Worm (Caenorhabditis elegans) whole organism, early embryonic: ENCODE measurements around the gene rha-1.

Source experiments
- B0310.2 ChIP-seq: sonication (generic microtip); optimal IDR thresholded peaks from 2 replicates; lab custom pipeline; 2016; ENCODE audit warnings: mild to moderate bottlenecking, missing genetic modification characterization, missing compliant biosample characterization
- F13C5.2 ChIP-seq: sonication (generic microtip); optimal IDR thresholded peaks from 2 replicates; lab custom pipeline; 2017; ENCODE audit warnings: mild to moderate bottlenecking, missing genetic modification characterization, inconsistent platforms, missing compliant biosample characterization
- aly-1 ChIP-seq: sonication (generic microtip); optimal IDR thresholded peaks from 2 replicates; lab custom pipeline; 2016; ENCODE audit warnings: missing genetic modification characterization, missing compliant biosample characterization
- ama-1 ChIP-seq: fragments of 150-350 bp; optimal IDR thresholded peaks from 2 replicates; lab custom pipeline; 2014
- ceh-13 ChIP-seq: fragments of 200-800 bp; sonication (Bioruptor generic); optimal IDR thresholded peaks from 2 replicates; lab custom pipeline; 2018; ENCODE audit warnings: mild to moderate bottlenecking, missing genetic modification characterization, missing compliant biosample characterization
- ceh-36 ChIP-seq: sonication (generic microtip); optimal IDR thresholded peaks from 2 replicates; lab custom pipeline; 2016; ENCODE audit warnings: missing genetic modification characterization, inconsistent platforms, missing compliant biosample characterization
- ets-7 ChIP-seq: sonication (generic microtip); optimal IDR thresholded peaks from 2 replicates; lab custom pipeline; 2016; ENCODE audit warnings: missing genotype, missing genetic modification characterization, missing compliant biosample characterization
- flt-1 ChIP-seq: fragments of 200-800 bp; sonication (Bioruptor generic); IDR thresholded peaks from 2 replicates; pipeline ENCODE4 v1.3.6; 2022; ENCODE audit warnings: missing genetic modification characterization, missing compliant biosample characterization
- hmbx-1 ChIP-seq: sonication (generic microtip); optimal IDR thresholded peaks from 2 replicates; lab custom pipeline; 2016; ENCODE audit warnings: mild to moderate bottlenecking, missing genetic modification characterization, missing compliant biosample characterization
- hmg-4 ChIP-seq: fragments of 200-800 bp; sonication (Bioruptor generic); optimal IDR thresholded peaks from 2 replicates; lab custom pipeline; 2018; ENCODE audit warnings: mild to moderate bottlenecking, missing genetic modification characterization, missing compliant biosample characterization
- hnd-1 ChIP-seq: sonication (generic microtip); optimal IDR thresholded peaks from 2 replicates; lab custom pipeline; 2016; ENCODE audit warnings: missing genetic modification characterization, missing compliant biosample characterization
- pes-1 ChIP-seq: fragments of 200-800 bp; sonication (Bioruptor generic); IDR thresholded peaks from 2 replicates; pipeline ENCODE4 v1.3.6; 2022; ENCODE audit warnings: missing genetic modification reagents, missing genetic modification characterization, missing compliant biosample characterization
- scrt-1 ChIP-seq: fragments of 200-800 bp; sonication (Bioruptor generic); IDR thresholded peaks from 2 replicates; pipeline ENCODE4 v1.3.6; 2022; ENCODE audit warnings: missing genetic modification characterization, missing compliant biosample characterization
- sea-1 ChIP-seq: fragments of 200-800 bp; sonication (Bioruptor generic); conservative IDR thresholded peaks from 2 replicates; pipeline ENCODE4 v1.3.6; 2022; ENCODE audit warnings: missing genetic modification characterization, missing compliant biosample characterization
- tbx-11 ChIP-seq: fragments of 200-800 bp; sonication (Bioruptor generic); IDR thresholded peaks from 2 replicates; pipeline ENCODE4 v1.3.6; 2022; ENCODE audit warnings: missing genetic modification characterization, missing compliant biosample characterization
- tbx-37 ChIP-seq: fragments of 200-800 bp; sonication (Bioruptor generic); conservative IDR thresholded peaks from 2 replicates; pipeline ENCODE4 v1.3.6; 2022; ENCODE audit warnings: missing genetic modification reagents, missing genetic modification characterization, missing compliant biosample characterization
- tra-4 ChIP-seq: sonication (generic microtip); optimal IDR thresholded peaks from 2 replicates; lab custom pipeline; 2017; ENCODE audit warnings: missing genetic modification characterization, missing compliant biosample characterization

Gene rha-1

DNA sequence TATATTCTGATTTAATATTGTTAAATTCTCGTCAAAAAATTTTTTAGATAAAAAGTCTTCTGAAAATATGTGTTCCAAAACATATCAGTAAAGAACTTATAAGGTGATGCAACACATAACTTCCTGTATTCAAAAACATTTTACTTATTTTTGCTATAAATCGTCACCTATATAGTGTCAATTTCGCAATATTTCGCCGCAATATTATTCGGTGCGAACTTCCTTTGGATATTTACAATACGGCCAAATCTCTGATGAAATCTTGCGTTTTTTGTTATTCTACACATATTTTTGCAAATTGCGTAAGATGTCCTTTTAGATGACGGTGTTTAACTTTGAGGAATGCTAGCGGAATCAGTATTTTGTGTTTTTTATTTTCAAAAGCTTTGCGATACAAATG, 38.0 kb upstream of the rha-1 start:
- TF ChIP-seq ama-1 (lab: Kevin White, UChicago) (no peak), tbx-37 (no peak), ceh-36 (tag; lab: Kevin White, UChicago) (no peak), F13C5.2 (tag; lab: Kevin White, UChicago) (no peak), flt-1 (no peak), scrt-1 (GFP tag; lab: Robert Waterston, UW) (no peak), tbx-11 (no peak), hmg-4 (GFP tag; lab: Kevin White, UChicago) (no peak), B0310.2 (tag; lab: Kevin White, UChicago) (no peak), sea-1 (GFP tag; lab: Robert Waterston, UW) (no peak), pes-1 (GFP tag; lab: Robert Waterston, UW) (no peak), ets-7 (no peak), hmbx-1 (tag; lab: Kevin White, UChicago) (no peak), aly-1 (tag; lab: Kevin White, UChicago) (no peak), tra-4 (no peak), ceh-13 (GFP tag; lab: Kevin White, UChicago) (no peak), hnd-1 (no peak)

DNA sequence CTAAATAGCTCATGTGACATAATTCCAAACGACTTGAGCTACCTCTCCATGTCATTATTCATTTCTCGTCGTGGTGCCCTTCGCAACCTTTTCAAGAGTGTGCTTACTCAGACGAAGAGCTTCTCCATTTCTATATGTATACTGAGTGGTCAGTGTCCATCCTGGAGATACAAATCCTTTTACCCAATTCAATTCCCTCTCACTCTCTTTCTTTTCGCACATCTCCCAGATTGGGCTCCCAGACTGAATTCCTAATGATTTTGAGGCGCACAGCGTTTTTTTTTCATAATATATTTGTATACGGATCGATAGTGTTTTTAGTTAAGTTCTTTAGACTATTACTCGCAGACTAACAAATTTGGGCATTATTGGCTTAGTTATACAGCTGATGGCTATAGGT, 37.5 kb upstream of the rha-1 start:
- TF ChIP-seq F13C5.2 (tag; lab: Kevin White, UChicago): no peak
- TF ChIP-seq ceh-13 (GFP tag; lab: Kevin White, UChicago): no peak
- no peak for TF ChIP-seq ceh-36 (tag; lab: Kevin White, UChicago)
- no peak for TF ChIP-seq tbx-37
- no peak for TF ChIP-seq pes-1 (GFP tag; lab: Robert Waterston, UW)
- no peak for TF ChIP-seq hmbx-1 (tag; lab: Kevin White, UChicago)
- TF ChIP-seq sea-1 (GFP tag; lab: Robert Waterston, UW): no peak
- TF ChIP-seq ama-1 (lab: Kevin White, UChicago): no peak
- TF ChIP-seq tra-4: no peak
- no peak for TF ChIP-seq ets-7
- no peak for TF ChIP-seq aly-1 (tag; lab: Kevin White, UChicago)
- TF ChIP-seq tbx-11: no peak
- TF ChIP-seq scrt-1 (GFP tag; lab: Robert Waterston, UW): no peak
- TF ChIP-seq flt-1: no peak

- TF ChIP-seq hnd-1 (no peak), hmbx-1 (tag; lab: Kevin White, UChicago) (no peak)
These were observed 36.9 kb upstream of the rha-1 start for ce11 chrII:8920315-8920714.

DNA sequence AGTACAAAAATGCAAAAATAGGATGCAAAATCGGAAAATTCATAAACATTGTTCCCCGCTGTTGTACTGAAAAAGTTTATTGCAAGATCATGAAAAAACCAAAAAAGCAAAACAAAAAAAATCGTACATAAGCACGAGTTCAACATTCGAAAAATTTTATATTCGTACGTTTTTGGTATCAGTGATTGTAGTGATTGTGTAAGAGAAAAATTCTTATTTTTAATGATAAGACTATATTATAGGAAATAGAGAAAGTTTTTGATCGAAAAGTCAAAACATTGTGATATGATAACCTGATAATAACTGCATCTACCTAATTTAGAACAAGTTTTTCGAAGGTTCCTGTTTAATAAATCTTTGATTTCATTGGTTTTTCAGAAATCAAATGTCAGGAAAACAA, 33.9 kb upstream of the rha-1 start:
- no peak for TF ChIP-seq hmbx-1 (tag; lab: Kevin White, UChicago)
- no peak for TF ChIP-seq aly-1 (tag; lab: Kevin White, UChicago)

ce11 chrII:8916656-8917055, 33.2 kb upstream of the rha-1 start:
- TF ChIP-seq B0310.2 (tag; lab: Kevin White, UChicago): no peak
- TF ChIP-seq ets-7: no peak
- TF ChIP-seq flt-1: no peak
- TF ChIP-seq F13C5.2 (tag; lab: Kevin White, UChicago): no peak
- no peak for TF ChIP-seq hmg-4 (GFP tag; lab: Kevin White, UChicago)
- no peak for TF ChIP-seq tra-4
- TF ChIP-seq ceh-36 (tag; lab: Kevin White, UChicago): no peak
- TF ChIP-seq hmbx-1 (tag; lab: Kevin White, UChicago): no peak
- no peak for TF ChIP-seq ama-1 (lab: Kevin White, UChicago)
- no peak for TF ChIP-seq hnd-1
- no peak for TF ChIP-seq sea-1 (GFP tag; lab: Robert Waterston, UW)
- TF ChIP-seq ceh-13 (GFP tag; lab: Kevin White, UChicago): no peak
- no peak for TF ChIP-seq tbx-11
- TF ChIP-seq tbx-37: no peak
- TF ChIP-seq aly-1 (tag; lab: Kevin White, UChicago): no peak
- TF ChIP-seq pes-1 (GFP tag; lab: Robert Waterston, UW): no peak
- no peak for TF ChIP-seq scrt-1 (GFP tag; lab: Robert Waterston, UW)

- TF ChIP-seq tbx-11 (no peak), hnd-1 (no peak), ceh-36 (tag; lab: Kevin White, UChicago) (no peak), scrt-1 (GFP tag; lab: Robert Waterston, UW) (no peak), pes-1 (GFP tag; lab: Robert Waterston, UW) (no peak), ama-1 (lab: Kevin White, UChicago) (no peak), F13C5.2 (tag; lab: Kevin White, UChicago) (no peak), tra-4 (no peak)
These were observed 31.2 kb upstream of the rha-1 start for ce11 chrII:8914654-8915053.

DNA sequence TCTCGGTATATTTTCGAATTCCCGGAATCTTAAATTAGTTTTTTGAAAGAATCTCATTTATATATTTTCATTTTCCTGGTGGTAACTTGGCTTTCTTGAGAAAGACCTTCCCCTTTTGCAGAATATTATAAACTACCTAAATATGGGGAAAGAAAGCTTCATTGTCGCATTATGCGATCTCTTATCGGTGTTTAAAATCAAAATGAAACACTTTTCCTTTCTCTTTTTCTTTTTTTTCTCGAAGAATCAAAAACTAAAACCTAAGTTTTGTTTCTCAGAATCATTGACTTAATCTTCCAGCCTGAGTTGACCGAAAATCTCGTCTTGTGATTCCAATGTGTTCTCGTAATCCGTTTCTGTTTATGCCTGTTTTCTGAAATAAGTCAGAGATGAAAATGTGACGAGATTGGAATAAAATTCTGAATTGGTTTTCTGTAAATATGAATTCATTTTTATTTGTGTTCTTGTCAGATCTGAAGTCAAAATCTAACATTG, 29.1 kb upstream of the rha-1 start:
- TF ChIP-seq ama-1 (lab: Kevin White, UChicago) (no peak), ceh-36 (tag; lab: Kevin White, UChicago) (no peak), tbx-11 (no peak), ceh-13 (GFP tag; lab: Kevin White, UChicago) (no peak), tbx-37 (no peak), pes-1 (GFP tag; lab: Robert Waterston, UW) (no peak), hmg-4 (GFP tag; lab: Kevin White, UChicago) (no peak)

DNA sequence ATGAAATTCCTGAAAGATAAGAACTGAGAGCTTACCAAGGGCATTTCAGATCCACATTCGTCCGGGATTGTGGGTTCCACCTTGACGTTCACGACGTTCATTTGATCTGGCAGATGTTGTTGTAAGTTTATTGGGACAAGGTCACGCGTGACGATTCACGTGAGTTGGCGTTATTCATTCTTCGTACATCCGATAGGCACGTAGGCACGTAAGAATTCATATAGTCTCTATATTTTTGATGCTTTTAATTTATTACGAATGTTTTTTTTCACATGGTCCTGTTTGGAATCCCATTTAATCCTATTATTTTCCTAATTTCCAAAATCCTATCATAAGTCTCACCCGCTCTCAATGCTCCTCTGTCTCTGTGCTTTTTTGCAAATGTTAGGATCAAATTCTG, 28.5 kb upstream of the rha-1 start, which contains the start of gene B0457.4:
TSS of gene B0457.4 (minus strand) at position 101 of the 400 bp plus-strand sequence.
- TF ChIP-seq pes-1 (GFP tag; lab: Robert Waterston, UW) (no peak), scrt-1 (GFP tag; lab: Robert Waterston, UW) (no peak), ceh-13 (GFP tag; lab: Kevin White, UChicago) (no peak), ceh-36 (tag; lab: Kevin White, UChicago) (no peak), sea-1 (GFP tag; lab: Robert Waterston, UW) (no peak), hmg-4 (GFP tag; lab: Kevin White, UChicago) (no peak), F13C5.2 (tag; lab: Kevin White, UChicago) (no peak), aly-1 (tag; lab: Kevin White, UChicago) (no peak), tbx-37 (no peak), flt-1 (no peak), B0310.2 (tag; lab: Kevin White, UChicago) (no peak), ama-1 (lab: Kevin White, UChicago) (no peak), hmbx-1 (tag; lab: Kevin White, UChicago) (no peak), hnd-1 (no peak), ets-7 (no peak), tbx-11 (no peak), tra-4 (no peak)
